Worm (Caenorhabditis elegans) whole organism, young adult: ENCODE results near the gene C16C10.13.

ENCODE experiments used
- C06A6.2 ChIP-seq: fragments of 200-800 bp; sonication (Bioruptor generic); conservative IDR thresholded peaks from 2 replicates; pipeline ENCODE4 v1.3.6; 2022; ENCODE audit warnings: missing genetic modification characterization, missing compliant biosample characterization
- F33H1.4 ChIP-seq: fragments of 200-800 bp; sonication (Bioruptor generic); IDR thresholded peaks from 2 replicates; pipeline ENCODE4 v1.3.6; 2022; ENCODE audit warnings: missing genetic modification reagents, missing genetic modification characterization, missing compliant biosample characterization
- K12H6.12 ChIP-seq: fragments of 200-800 bp; sonication (Bioruptor generic); optimal IDR thresholded peaks from 2 replicates; lab custom pipeline; 2018; ENCODE audit warnings: mild to moderate bottlenecking, missing genetic modification characterization, missing compliant biosample characterization
- T26A5.8 ChIP-seq: sonication (generic microtip); optimal IDR thresholded peaks from 2 replicates; lab custom pipeline; 2016; ENCODE audit warnings: missing genetic modification characterization, missing compliant biosample characterization
- Y53G8AR.9 ChIP-seq: fragments of 200-800 bp; sonication (Bioruptor generic); conservative IDR thresholded peaks from 2 replicates; pipeline ENCODE4 v1.3.6; 2022; ENCODE audit warnings: missing genetic modification reagents, missing genetic modification characterization, missing compliant biosample characterization
- Y67H2A.10 ChIP-seq: fragments of 200-800 bp; sonication (Bioruptor generic); conservative IDR thresholded peaks from 2 replicates; pipeline ENCODE4 v1.3.6; 2022; ENCODE audit warnings: missing genetic modification reagents, missing genetic modification characterization, missing compliant biosample characterization
- ZK185.1 ChIP-seq: sonication (generic microtip); optimal IDR thresholded peaks from 2 replicates; lab custom pipeline; 2016; ENCODE audit warnings: mild to moderate bottlenecking, missing genetic modification characterization, missing compliant biosample characterization; ENCODE audit not compliant: poor library complexity, severe bottlenecking
- akir-1 ChIP-seq: fragments of 200-800 bp; sonication (Bioruptor generic); optimal IDR thresholded peaks from 2 replicates; lab custom pipeline; 2018; ENCODE audit warnings: mild to moderate bottlenecking, missing genetic modification characterization, moderate library complexity, missing compliant biosample characterization
- ama-1 ChIP-seq, 3 experiments: fragments of 150-350 bp in 1 of 3; sonication (generic microtip) in 2 of 3; optimal IDR thresholded peaks; 2 replicates each; lab custom pipeline; 2014 to 2018; ENCODE audit warnings: missing biosample characterization in 2 of 3, missing genetic modification characterization in 2 of 3, missing genetic modification reagents in 2 of 3
- attf-5 ChIP-seq: fragments of 200-800 bp; sonication (Bioruptor generic); optimal IDR thresholded peaks from 2 replicates; lab custom pipeline; 2018; ENCODE audit warnings: mild to moderate bottlenecking, missing genetic modification characterization, missing compliant biosample characterization
- bed-1 ChIP-seq: fragments of 200-800 bp; sonication (Bioruptor generic); IDR thresholded peaks from 2 replicates; pipeline ENCODE4 v1.3.6; 2022; ENCODE audit warnings: missing genetic modification reagents, missing genetic modification characterization, missing compliant biosample characterization
- bed-2 ChIP-seq: fragments of 200-800 bp; sonication (Bioruptor generic); IDR thresholded peaks from 2 replicates; pipeline ENCODE4 v1.3.6; 2022; ENCODE audit warnings: missing genetic modification reagents, missing genetic modification characterization, missing compliant biosample characterization
- cebp-1 ChIP-seq, 2 experiments: fragments of 200-800 bp in 1 of 2; sonication (Bioruptor generic) in 1 of 2; sonication (generic microtip) in 1 of 2; IDR thresholded peaks in 1 of 2; optimal IDR thresholded peaks in 1 of 2; 2 replicates each; pipeline versions ENCODE4 v1.3.6 to Lab custom; 2017 to 2022; ENCODE audit warnings: missing compliant biosample characterization in 2 of 2, missing genetic modification characterization in 2 of 2, mild to moderate bottlenecking in 1 of 2, missing genetic modification reagents in 1 of 2, moderate library complexity in 1 of 2
- ceh-100 ChIP-seq: fragments of 200-800 bp; sonication (Bioruptor generic); IDR thresholded peaks from 2 replicates; pipeline ENCODE4 v1.3.6; 2022; ENCODE audit warnings: missing genetic modification reagents, missing genetic modification characterization, missing compliant biosample characterization
- ceh-27 ChIP-seq: fragments of 200-800 bp; sonication (Bioruptor generic); optimal IDR thresholded peaks from 2 replicates; lab custom pipeline; 2018; ENCODE audit warnings: mild to moderate bottlenecking, missing genetic modification characterization, moderate library complexity, missing compliant biosample characterization
- ceh-79 ChIP-seq: sonication (generic microtip); optimal IDR thresholded peaks from 2 replicates; lab custom pipeline; 2017; ENCODE audit warnings: mild to moderate bottlenecking, missing genetic modification characterization, missing compliant biosample characterization
- dpl-1 ChIP-seq: fragments of 150-350 bp; optimal IDR thresholded peaks from 2 replicates; lab custom pipeline; 2014; ENCODE audit warnings: missing biosample characterization, missing genetic modification reagents, missing genetic modification characterization
- efl-1 ChIP-seq: fragments of 150-350 bp; optimal IDR thresholded peaks from 2 replicates; lab custom pipeline; 2014; ENCODE audit warnings: missing biosample characterization, missing genetic modification reagents, missing genetic modification characterization
- egrh-3 ChIP-seq: fragments of 200-800 bp; sonication (Bioruptor generic); IDR thresholded peaks from 2 replicates; pipeline ENCODE4 v1.3.6; 2022; ENCODE audit warnings: missing genetic modification reagents, missing genetic modification characterization, missing compliant biosample characterization
- ekl-4 ChIP-seq: fragments of 200-800 bp; sonication (Bioruptor generic); IDR thresholded peaks from 2 replicates; pipeline ENCODE4 v1.3.6; 2022; ENCODE audit warnings: missing genetic modification reagents, missing genetic modification characterization, missing compliant biosample characterization
- fkh-3 ChIP-seq: sonication (generic microtip); optimal IDR thresholded peaks from 2 replicates; lab custom pipeline; 2016; ENCODE audit warnings: mild to moderate bottlenecking, missing genetic modification characterization, missing compliant biosample characterization
- him-1 ChIP-seq: sonication (generic microtip); optimal IDR thresholded peaks from 2 replicates; lab custom pipeline; 2016; ENCODE audit warnings: missing genotype, missing genetic modification reagents, missing genetic modification characterization, missing compliant biosample characterization
- hrde-1 ChIP-seq: sonication (generic microtip); optimal IDR thresholded peaks from 2 replicates; lab custom pipeline; 2016; ENCODE audit warnings: missing genetic modification characterization, mild to moderate bottlenecking, missing compliant biosample characterization, moderate library complexity, missing genotype, missing genetic modification reagents, borderline replicate concordance
- hsf-1 ChIP-seq: fragments of 200-800 bp; sonication (Bioruptor generic); IDR thresholded peaks from 2 replicates; pipeline ENCODE4 v1.3.6; 2022; ENCODE audit warnings: missing genetic modification reagents, missing genetic modification characterization, missing compliant biosample characterization
- lag-1 ChIP-seq: fragments of 200-800 bp; sonication (Bioruptor generic); IDR thresholded peaks from 2 replicates; pipeline ENCODE4 v1.3.6; 2022; ENCODE audit warnings: missing genetic modification reagents, missing genetic modification characterization, missing compliant biosample characterization
- lin-40 ChIP-seq: sonication (generic microtip); optimal IDR thresholded peaks from 2 replicates; lab custom pipeline; 2016; ENCODE audit warnings: missing genetic modification characterization, mild to moderate bottlenecking, missing compliant biosample characterization, missing genotype, missing genetic modification reagents
- lin-54 ChIP-seq: fragments of 200-800 bp; sonication (Bioruptor generic); optimal IDR thresholded peaks from 2 replicates; lab custom pipeline; 2018; ENCODE audit warnings: mild to moderate bottlenecking, missing genetic modification characterization, missing compliant biosample characterization
- madf-6 ChIP-seq: fragments of 200-800 bp; sonication (Bioruptor generic); IDR thresholded peaks from 2 replicates; pipeline ENCODE4 v1.3.6; 2022; ENCODE audit warnings: missing genetic modification reagents, missing genetic modification characterization, missing compliant biosample characterization
- nfyb-1 ChIP-seq: fragments of 200-800 bp; sonication (Bioruptor generic); IDR thresholded peaks from 2 replicates; pipeline ENCODE4 v1.3.6; 2022; ENCODE audit warnings: missing genetic modification reagents, missing genetic modification characterization, missing compliant biosample characterization
- nhr-80 ChIP-seq: sonication (generic microtip); optimal IDR thresholded peaks from 2 replicates; lab custom pipeline; 2016; ENCODE audit warnings: missing genetic modification characterization, missing compliant biosample characterization
- pha-4 ChIP-seq: fragments of 150-350 bp; sonication (generic microtip); optimal IDR thresholded peaks from 2 replicates; lab custom pipeline; 2014; ENCODE audit warnings: missing biosample characterization, missing genetic modification reagents, missing genetic modification characterization
- rcor-1 ChIP-seq: fragments of 200-800 bp; sonication (Bioruptor generic); IDR thresholded peaks from 2 replicates; pipeline ENCODE4 v1.3.6; 2022; ENCODE audit warnings: missing genetic modification reagents, missing genetic modification characterization, missing compliant biosample characterization
- repo-1 ChIP-seq: sonication (generic microtip); optimal IDR thresholded peaks from 2 replicates; lab custom pipeline; 2017; ENCODE audit warnings: mild to moderate bottlenecking, missing genetic modification characterization, missing compliant biosample characterization
- rpc-1 ChIP-seq, 2 experiments: fragments of 150-350 bp in 1 of 2; sonication (generic microtip) in 1 of 2; optimal IDR thresholded peaks; 2 replicates each; lab custom pipeline; 2014 to 2018; ENCODE audit warnings: missing biosample characterization in 1 of 2, missing genetic modification characterization in 1 of 2, missing genetic modification reagents in 1 of 2, missing genotype in 1 of 2
- sdz-38 ChIP-seq: sonication (generic microtip); optimal IDR thresholded peaks from 2 replicates; lab custom pipeline; 2016; ENCODE audit warnings: missing genotype, missing genetic modification characterization, missing compliant biosample characterization
- snpc-1.3 ChIP-seq: sonication (generic microtip); optimal IDR thresholded peaks from 2 replicates; lab custom pipeline; 2017; ENCODE audit warnings: missing genetic modification characterization, mild to moderate bottlenecking, missing compliant biosample characterization, antibody characterized with exemption, moderate library complexity, missing genotype, missing genetic modification reagents; ENCODE audit not compliant: insufficient read depth
- snpc-3.4 ChIP-seq: sonication (generic microtip); optimal IDR thresholded peaks from 2 replicates; lab custom pipeline; 2017; ENCODE audit warnings: missing genetic modification characterization, mild to moderate bottlenecking, missing compliant biosample characterization, antibody characterized with exemption, moderate library complexity, missing genotype, missing genetic modification reagents
- tbx-9 ChIP-seq: sonication (generic microtip); optimal IDR thresholded peaks from 2 replicates; lab custom pipeline; 2016; ENCODE audit warnings: borderline replicate concordance, missing genetic modification characterization, inconsistent platforms, missing compliant biosample characterization
- tlf-1 ChIP-seq: fragments of 200-800 bp; sonication (Bioruptor generic); optimal IDR thresholded peaks from 2 replicates; lab custom pipeline; 2018; ENCODE audit warnings: mild to moderate bottlenecking, missing genetic modification characterization, missing compliant biosample characterization
- unc-62 ChIP-seq: fragments of 150-350 bp; optimal IDR thresholded peaks from 2 replicates; lab custom pipeline; 2014; ENCODE audit warnings: missing biosample characterization, missing genetic modification reagents, missing genetic modification characterization
- ztf-6 ChIP-seq: fragments of 200-800 bp; sonication (Bioruptor generic); IDR thresholded peaks from 2 replicates; pipeline ENCODE4 v1.3.6; 2022; ENCODE audit warnings: missing genetic modification reagents, missing genetic modification characterization, missing compliant biosample characterization

Gene C16C10.13

DNA sequence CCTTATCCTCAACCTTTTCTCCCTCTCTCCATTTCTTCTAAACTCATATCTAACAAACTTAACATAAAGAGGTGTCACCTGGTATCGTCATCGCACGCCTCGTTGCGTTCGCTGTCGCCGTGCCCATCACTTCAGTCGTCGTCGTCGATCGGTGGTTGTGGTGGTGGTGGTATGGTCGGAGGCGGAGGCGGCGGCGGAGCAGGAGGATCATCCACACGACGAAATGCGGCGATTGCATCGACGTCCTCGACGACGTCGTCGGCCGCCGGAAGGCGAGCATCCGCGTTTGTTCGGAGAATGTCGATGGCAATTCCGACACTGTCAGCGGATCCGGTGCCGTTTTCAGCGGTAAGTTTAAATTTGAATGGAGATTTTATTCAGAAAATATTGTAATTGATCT lies 42.2 kb upstream of the C16C10.13 start (continued):
- no peak for TF ChIP-seq T26A5.8 (tag; lab: Kevin White, UChicago)

DNA sequence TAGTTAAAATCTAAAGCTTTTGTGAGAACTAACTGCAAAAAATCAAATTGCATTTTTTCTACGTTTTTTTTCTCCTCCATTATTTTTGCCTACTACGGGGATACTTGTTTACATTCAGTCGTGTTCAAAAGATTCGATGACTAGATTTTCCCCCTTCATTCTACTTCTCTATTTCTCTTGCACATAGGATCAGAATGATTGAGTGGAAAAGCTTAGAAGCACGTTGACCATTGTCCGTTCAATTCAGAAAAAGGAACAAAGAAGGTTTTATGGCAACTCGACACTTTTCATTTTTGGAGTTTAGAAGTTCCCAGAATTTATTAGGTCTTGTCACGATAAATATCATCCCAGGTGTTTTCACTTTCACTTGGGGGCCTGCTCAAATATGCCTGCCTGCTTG lies 39.1 kb upstream of the C16C10.13 start:
- TF ChIP-seq egrh-3 (GFP tag; lab: Robert Waterston, UW) (no peak), repo-1 (tag; lab: Kevin White, UChicago) (no peak), akir-1 (GFP tag; lab: Kevin White, UChicago) (no peak), sdz-38 (tag; lab: Kevin White, UChicago) (no peak), tbx-9 (tag; lab: Kevin White, UChicago) (no peak), hrde-1 (tag; lab: Kevin White, UChicago) (no peak), tlf-1 (GFP tag; lab: Kevin White, UChicago) (no peak), ztf-6 (no peak)

DNA sequence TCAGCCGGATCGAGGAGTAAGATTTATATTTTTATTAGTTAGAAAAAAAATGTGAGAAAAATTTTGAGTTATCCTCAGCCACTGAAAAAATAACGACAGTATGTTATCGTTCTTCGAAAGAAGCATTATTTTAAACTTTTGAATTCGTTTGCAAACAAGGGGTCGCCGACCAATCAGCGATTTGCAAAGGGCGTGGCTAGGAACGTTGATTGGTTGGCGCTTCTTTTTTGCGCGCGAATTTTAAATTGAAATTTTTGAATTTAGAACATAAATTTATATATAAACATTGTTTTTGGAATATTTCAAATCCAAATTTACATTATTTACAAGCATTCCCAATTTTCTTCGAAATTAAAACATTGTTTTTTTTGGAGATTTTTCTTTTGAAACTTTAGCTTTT lies 33.1 kb upstream of the C16C10.13 start:
- 0 out of 2 replicates have a peak, but pooled peaks have one; percentile 40 for TF ChIP-seq nfyb-1
- no peak for TF ChIP-seq lag-1

DNA sequence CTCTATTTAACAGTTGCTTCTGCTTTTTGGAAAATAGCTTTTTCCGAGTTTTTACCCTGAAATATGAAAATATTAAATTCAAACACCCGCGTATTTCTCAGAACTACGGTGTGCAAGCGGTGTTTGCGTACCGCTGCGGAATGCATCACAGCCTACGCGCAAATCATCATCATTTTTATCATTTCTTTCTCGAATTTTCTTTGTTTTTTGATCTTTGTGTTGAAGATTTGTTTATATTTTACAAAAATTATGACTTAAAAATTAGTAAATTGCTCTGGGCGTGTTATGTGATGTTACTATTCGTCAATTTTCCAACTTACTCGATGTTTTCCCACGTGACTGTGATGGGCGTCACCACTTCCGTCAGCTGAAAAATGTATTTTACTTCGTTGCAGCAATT lies 25.3 kb upstream of the C16C10.13 start:
- TF ChIP-seq efl-1 (GFP tag; lab: Kevin White, UChicago) (peak; percentile 80), ama-1 (optimal IDR thresholded peaks at IDR 0.05; lab: Kevin White, UChicago) (peak; percentile 67), ama-1 (GFP tag; optimal IDR thresholded peaks at IDR 0.05; lab: Kevin White, UChicago) (no peak), hsf-1 (GFP tag; lab: Robert Waterston, UW) (peak; percentile 85), nhr-80 (tag; lab: Kevin White, UChicago) (peak; percentile 30), Y53G8AR.9 (GFP tag; lab: Robert Waterston, UW) (no peak), snpc-1.3 (tag; lab: Kevin White, UChicago) (peak; percentile 6), rcor-1 (GFP tag; lab: Robert Waterston, UW) (no peak), Y67H2A.10 (GFP tag; lab: Robert Waterston, UW) (no peak), pha-4 (tag; lab: Kevin White, UChicago) (no peak), lin-54 (GFP tag; lab: Kevin White, UChicago) (peak; percentile 96), C06A6.2 (GFP tag; lab: Robert Waterston, UW) (no peak), madf-6 (GFP tag; lab: Robert Waterston, UW) (peak; percentile 57), hrde-1 (tag; lab: Kevin White, UChicago) (no peak), unc-62 (GFP tag; lab: Kevin White, UChicago) (no peak), dpl-1 (peak; percentile 86), attf-5 (GFP tag; lab: Kevin White, UChicago) (peak; percentile 61), ceh-79 (tag; lab: Kevin White, UChicago) (no peak), ceh-100 (GFP tag; lab: Robert Waterston, UW) (no peak), repo-1 (tag; lab: Kevin White, UChicago) (no peak), lin-40 (peak; percentile 41), rpc-1 (optimal IDR thresholded peaks at IDR 0.05; lab: Kevin White, UChicago) (peak; percentile 4), rpc-1 (tag; optimal IDR thresholded peaks at IDR 0.05; lab: Kevin White, UChicago) (no peak), ceh-27 (GFP tag; lab: Kevin White, UChicago) (peak; percentile 23), fkh-3 (tag; lab: Kevin White, UChicago) (no peak), bed-2 (GFP tag; lab: Robert Waterston, UW) (no peak), snpc-3.4 (no peak), ekl-4 (GFP tag; lab: Robert Waterston, UW) (peak; percentile 59), bed-1 (GFP tag; lab: Robert Waterston, UW) (no peak), ZK185.1 (tag; lab: Kevin White, UChicago) (peak; percentile 33), cebp-1 (GFP tag; IDR thresholded peaks at IDR 0.05; lab: Robert Waterston, UW) (peak; percentile 9; the same call in 1 of the 2 replicates), cebp-1 (tag; optimal IDR thresholded peaks at IDR 0.05; lab: Kevin White, UChicago) (peak; percentile 64), K12H6.12 (tag; lab: Kevin White, UChicago) (peak; percentile 28), him-1 (tag; lab: Kevin White, UChicago) (no peak), F33H1.4 (peak; percentile 32; the same call in 1 of the 2 replicates), tlf-1 (GFP tag; lab: Kevin White, UChicago) (no peak), egrh-3 (GFP tag; lab: Robert Waterston, UW) (no peak)
